Fruit fly (Drosophila melanogaster) whole organism, adult: ENCODE results near the gene CG32069.

Experiments used
- CG11617 ChIP-seq: fragments of 200-800 bp; sonication (Bioruptor generic); optimal IDR thresholded peaks from 2 replicates; lab custom pipeline; 2017; ENCODE audit warnings: mild to moderate bottlenecking, missing biosample characterization, missing genetic modification reagents, missing genetic modification characterization
- CG12768 ChIP-seq: fragments of 200-800 bp; sonication (Bioruptor generic); optimal IDR thresholded peaks from 2 replicates; lab custom pipeline; 2017; ENCODE audit warnings: missing biosample characterization, missing genetic modification characterization, mild to moderate bottlenecking, moderate library complexity, missing genetic modification reagents
- CG14711 ChIP-seq: fragments of 200-800 bp; sonication (Bioruptor generic); optimal IDR thresholded peaks from 2 replicates; lab custom pipeline; 2018; ENCODE audit warnings: missing biosample characterization, mild to moderate bottlenecking, missing genetic modification characterization, moderate library complexity
- CG1620 ChIP-seq: fragments of 200-800 bp; sonication (Bioruptor generic); optimal IDR thresholded peaks from 2 replicates; lab custom pipeline; 2016; ENCODE audit warnings: missing biosample characterization, missing genetic modification characterization
- CG7045 ChIP-seq: fragments of 200-800 bp; sonication (Bioruptor generic); optimal IDR thresholded peaks from 2 replicates; lab custom pipeline; 2017; ENCODE audit warnings: missing biosample characterization, mild to moderate bottlenecking, missing genetic modification characterization
- Clk ChIP-seq: fragments of 200-800 bp; sonication (Bioruptor generic); optimal IDR thresholded peaks from 2 replicates; lab custom pipeline; 2017; ENCODE audit warnings: missing biosample characterization, missing genetic modification characterization
- Crg-1 ChIP-seq: fragments of 200-800 bp; sonication (Bioruptor generic); optimal IDR thresholded peaks from 2 replicates; lab custom pipeline; 2016; ENCODE audit warnings: missing biosample characterization, missing genetic modification characterization
- Mnt ChIP-seq: fragments of 200-800 bp; sonication (Bioruptor generic); optimal IDR thresholded peaks from 2 replicates; lab custom pipeline; 2016; ENCODE audit warnings: missing biosample characterization, mild to moderate bottlenecking, missing genetic modification characterization
- cic ChIP-seq: fragments of 200-800 bp; sonication (Bioruptor generic); optimal IDR thresholded peaks from 2 replicates; lab custom pipeline; 2017; ENCODE audit warnings: missing biosample characterization, mild to moderate bottlenecking, missing genetic modification characterization, moderate library complexity
- cnc ChIP-seq, 2 experiments: fragments of >200 bp; optimal IDR thresholded peaks; 2 replicates each; lab custom pipeline; 2017
- kay ChIP-seq: fragments of 200-800 bp; sonication (Bioruptor generic); peaks from one replicate; lab custom pipeline; 2016; ENCODE audit warnings: missing biosample characterization, missing genetic modification characterization, borderline replicate concordance
- ovo ChIP-seq: fragments of 200-800 bp; sonication (Bioruptor generic); optimal IDR thresholded peaks from 2 replicates; lab custom pipeline; 2016; ENCODE audit warnings: missing biosample characterization, missing genetic modification characterization
- pad ChIP-seq: fragments of 200-800 bp; sonication (Bioruptor generic); optimal IDR thresholded peaks from 3 replicates; lab custom pipeline; 2017; ENCODE audit warnings: missing biosample characterization, missing genetic modification characterization, mild to moderate bottlenecking, moderate library complexity, missing genetic modification reagents
- toe ChIP-seq: fragments of 200-800 bp; sonication (Bioruptor generic); optimal IDR thresholded peaks from 2 replicates; lab custom pipeline; 2016; ENCODE audit warnings: missing biosample characterization, missing genetic modification characterization

dm6 chr3L:11052760-11053259, 9.6 kb downstream of the CG32069 start:
- TF ChIP-seq CG12768 (GFP tag; lab: Kevin White, UChicago), result no peak
- TF ChIP-seq pad (GFP tag; lab: Kevin White, UChicago), result no peak
- TF ChIP-seq toe (GFP tag; lab: Kevin White, UChicago), result no peak
- no peak for TF ChIP-seq Crg-1 (GFP tag; lab: Kevin White, UChicago)
- TF ChIP-seq CG7045 (GFP tag; lab: Kevin White, UChicago), result no peak
- no peak for TF ChIP-seq cnc (optimal IDR thresholded peaks at IDR 0.05; lab: Kevin White, UChicago)
- TF ChIP-seq CG1620 (GFP tag; lab: Kevin White, UChicago), result no peak
- no peak for TF ChIP-seq Mnt (GFP tag; lab: Kevin White, UChicago)
- TF ChIP-seq CG11617 (GFP tag; lab: Kevin White, UChicago), result no peak
- TF ChIP-seq CG14711 (tag; lab: Kevin White, UChicago), result no peak
- no peak for TF ChIP-seq cic (GFP tag; lab: Kevin White, UChicago)
- TF ChIP-seq ovo (GFP tag; lab: Kevin White, UChicago), result no peak
- no peak for TF ChIP-seq kay (GFP tag; lab: Kevin White, UChicago)
- no peak for TF ChIP-seq Clk (GFP tag; lab: Kevin White, UChicago)
